Fruit fly (Drosophila melanogaster) whole organism, embryonic: ENCODE data around the gene Datp.

Experiments used
- Atf-2 ChIP-seq: fragments of 200-800 bp; sonication (Bioruptor generic); optimal IDR thresholded peaks from 2 replicates; lab custom pipeline; 2016; ENCODE audit warnings: missing biosample characterization, missing genetic modification characterization
- CG1024 ChIP-seq: fragments of 200-800 bp; sonication (Bioruptor generic); IDR thresholded peaks from 2 replicates; pipeline ENCODE4 v1.3.6; 2022; ENCODE audit warnings: missing biosample characterization, missing genetic modification characterization
- CG10267 ChIP-seq: fragments of 200-800 bp; sonication (Bioruptor generic); optimal IDR thresholded peaks from 2 replicates; lab custom pipeline; 2018; ENCODE audit warnings: missing biosample characterization, mild to moderate bottlenecking, missing genetic modification characterization, moderate library complexity
- CG10431 ChIP-seq: fragments of 200-800 bp; sonication (Bioruptor generic); optimal IDR thresholded peaks from 3 replicates; lab custom pipeline; 2018; ENCODE audit warnings: missing biosample characterization, mild to moderate bottlenecking, missing genetic modification characterization
- CG10462 ChIP-seq: fragments of 200-800 bp; sonication (Bioruptor generic); optimal IDR thresholded peaks from 2 replicates; lab custom pipeline; 2016; ENCODE audit warnings: missing biosample characterization, missing genetic modification characterization
- CG10979 ChIP-seq: fragments of 200-800 bp; sonication (Bioruptor generic); optimal IDR thresholded peaks from 2 replicates; lab custom pipeline; 2018; ENCODE audit warnings: missing biosample characterization, mild to moderate bottlenecking, missing genetic modification characterization, moderate library complexity
- CG12391 ChIP-seq: fragments of 200-800 bp; sonication (Bioruptor generic); optimal IDR thresholded peaks from 3 replicates; lab custom pipeline; 2018; ENCODE audit warnings: missing biosample characterization, mild to moderate bottlenecking, missing genetic modification characterization, moderate library complexity
- CG13287 ChIP-seq: fragments of 200-800 bp; sonication (Bioruptor generic); IDR thresholded peaks from 2 replicates; pipeline ENCODE4 v1.3.6; 2022; ENCODE audit warnings: missing biosample characterization, missing genetic modification characterization; ENCODE audit not compliant: partially characterized antibody
- CG15073 ChIP-seq: fragments of 200-800 bp; sonication (Bioruptor generic); optimal IDR thresholded peaks from 2 replicates; lab custom pipeline; 2016; ENCODE audit warnings: missing biosample characterization, missing genetic modification characterization
- CG15479 ChIP-seq: fragments of 200-800 bp; sonication (Bioruptor generic); optimal IDR thresholded peaks from 3 replicates; lab custom pipeline; 2019; ENCODE audit warnings: missing biosample characterization, mild to moderate bottlenecking, missing genetic modification characterization, moderate library complexity
- CG15601 ChIP-seq: fragments of 200-800 bp; sonication (Bioruptor generic); optimal IDR thresholded peaks from 3 replicates; lab custom pipeline; 2019; ENCODE audit warnings: missing biosample characterization, mild to moderate bottlenecking, missing genetic modification characterization, moderate library complexity
- CG18011 ChIP-seq: fragments of 200-800 bp; sonication (Bioruptor generic); optimal IDR thresholded peaks from 2 replicates; lab custom pipeline; 2017; ENCODE audit warnings: missing biosample characterization, missing genetic modification characterization, mild to moderate bottlenecking, moderate library complexity, missing genotype
- CG18599 ChIP-seq: fragments of 200-800 bp; sonication (Bioruptor generic); optimal IDR thresholded peaks from 3 replicates; lab custom pipeline; 2017; ENCODE audit warnings: missing biosample characterization, missing genetic modification characterization, mild to moderate bottlenecking, moderate library complexity, missing genetic modification reagents
- CG2116 ChIP-seq: fragments of 200-800 bp; sonication (Bioruptor generic); optimal IDR thresholded peaks from 3 replicates; lab custom pipeline; 2018; ENCODE audit warnings: missing biosample characterization, mild to moderate bottlenecking, missing genetic modification characterization
- CG2120 ChIP-seq: fragments of 200-800 bp; sonication (Bioruptor generic); optimal IDR thresholded peaks from 3 replicates; lab custom pipeline; 2016; ENCODE audit warnings: missing biosample characterization, missing genetic modification characterization
- CG2875 ChIP-seq: fragments of 200-800 bp; sonication (Bioruptor generic); optimal IDR thresholded peaks from 2 replicates; lab custom pipeline; 2017; ENCODE audit warnings: missing biosample characterization, mild to moderate bottlenecking, missing genetic modification characterization, missing genetic modification reagents
- CG33557 ChIP-seq: fragments of 200-800 bp; sonication (Bioruptor generic); optimal IDR thresholded peaks from 2 replicates; lab custom pipeline; 2019; ENCODE audit warnings: missing biosample characterization, mild to moderate bottlenecking, missing genetic modification characterization, moderate library complexity
- CG4360 ChIP-seq: fragments of 200-800 bp; sonication (Bioruptor generic); IDR thresholded peaks from 2 replicates; pipeline ENCODE4 v1.3.6; 2022; ENCODE audit warnings: missing biosample characterization, missing genetic modification characterization
- CG5180 ChIP-seq: fragments of 200-800 bp; sonication (Bioruptor generic); optimal IDR thresholded peaks from 3 replicates; lab custom pipeline; 2017; ENCODE audit warnings: missing biosample characterization, missing genetic modification characterization, mild to moderate bottlenecking, moderate library complexity, missing genetic modification reagents
- CG5953 ChIP-seq: fragments of 200-800 bp; sonication (Bioruptor generic); IDR thresholded peaks from 2 replicates; pipeline ENCODE4 v1.3.6; 2022; ENCODE audit warnings: missing biosample characterization, missing genetic modification characterization
- CG7839 ChIP-seq: fragments of 200-800 bp; sonication (Bioruptor generic); optimal IDR thresholded peaks from 3 replicates; lab custom pipeline; 2018; ENCODE audit warnings: missing biosample characterization, mild to moderate bottlenecking, missing genetic modification characterization, moderate library complexity
- CG9727 ChIP-seq: fragments of 200-800 bp; sonication (Bioruptor generic); optimal IDR thresholded peaks from 3 replicates; lab custom pipeline; 2017; ENCODE audit warnings: missing biosample characterization, mild to moderate bottlenecking, missing genetic modification characterization
- CHES-1-like ChIP-seq: fragments of 200-800 bp; sonication (Bioruptor generic); optimal IDR thresholded peaks from 2 replicates; lab custom pipeline; 2016; ENCODE audit warnings: missing biosample characterization, missing genetic modification characterization
- H15 ChIP-seq: fragments of 200-800 bp; sonication (Bioruptor generic); IDR thresholded peaks from 3 replicates; pipeline ENCODE4 v1.3.6; 2022; ENCODE audit warnings: missing biosample characterization, missing genetic modification characterization
- HHEX ChIP-seq: fragments of 200-800 bp; sonication (Bioruptor generic); optimal IDR thresholded peaks from 3 replicates; lab custom pipeline; 2017; ENCODE audit warnings: missing biosample characterization, mild to moderate bottlenecking, missing genetic modification characterization, missing genetic modification reagents
- HLH54F ChIP-seq: fragments of 200-800 bp; sonication (Bioruptor generic); optimal IDR thresholded peaks from 3 replicates; lab custom pipeline; 2016; ENCODE audit warnings: missing biosample characterization, missing genetic modification characterization
- Hey ChIP-seq: fragments of 200-800 bp; sonication (Bioruptor generic); optimal IDR thresholded peaks from 3 replicates; lab custom pipeline; 2018; ENCODE audit warnings: missing biosample characterization, mild to moderate bottlenecking, missing genetic modification characterization
- Hmx ChIP-seq: fragments of 200-800 bp; sonication (Bioruptor generic); optimal IDR thresholded peaks from 2 replicates; lab custom pipeline; 2016; ENCODE audit warnings: missing biosample characterization, missing genetic modification characterization
- Hr51 ChIP-seq, 2 experiments: fragments of 200-800 bp; sonication (Bioruptor generic); optimal IDR thresholded peaks; 2 replicates in 1 of 2; 3 replicates in 1 of 2; lab custom pipeline; 2016 to 2018; ENCODE audit warnings: missing biosample characterization in 2 of 2, missing genetic modification characterization in 2 of 2, mild to moderate bottlenecking in 1 of 2, moderate library complexity in 1 of 2
- Hr78 ChIP-seq, 2 experiments: fragments of 200-800 bp in 1 of 2; fragments of >200 bp in 1 of 2; sonication (Bioruptor generic) in 1 of 2; optimal IDR thresholded peaks; 2 replicates each; lab custom pipeline; 2017 to 2019; ENCODE audit warnings: missing biosample characterization in 2 of 2, missing genetic modification characterization in 2 of 2, mild to moderate bottlenecking in 1 of 2, moderate library complexity in 1 of 2
- Hsf ChIP-seq: fragments of 200-800 bp; sonication (Bioruptor generic); optimal IDR thresholded peaks from 3 replicates; lab custom pipeline; 2016; ENCODE audit warnings: missing biosample characterization, missing genetic modification characterization
- NK7.1 ChIP-seq: fragments of 200-800 bp; sonication (Bioruptor generic); optimal IDR thresholded peaks from 3 replicates; lab custom pipeline; 2016; ENCODE audit warnings: missing biosample characterization, missing genetic modification characterization
- TFAM ChIP-seq: fragments of 200-800 bp; sonication (Bioruptor generic); optimal IDR thresholded peaks from 2 replicates; lab custom pipeline; 2017; ENCODE audit warnings: missing biosample characterization, missing genetic modification characterization, inconsistent platforms
- Xbp1 ChIP-seq: fragments of 200-800 bp; sonication (Bioruptor generic); optimal IDR thresholded peaks from 3 replicates; lab custom pipeline; 2016; ENCODE audit warnings: missing biosample characterization, mild to moderate bottlenecking, missing genetic modification characterization
- ash1 ChIP-seq: fragments of 200-800 bp; sonication (Bioruptor generic); optimal IDR thresholded peaks from 2 replicates; lab custom pipeline; 2018; ENCODE audit warnings: missing biosample characterization, mild to moderate bottlenecking, missing genetic modification characterization
- ems ChIP-seq: fragments of 200-800 bp; sonication (Bioruptor generic); optimal IDR thresholded peaks from 3 replicates; lab custom pipeline; 2016; ENCODE audit warnings: missing biosample characterization, missing genetic modification characterization
- fd64A ChIP-seq: fragments of 200-800 bp; sonication (Bioruptor generic); optimal IDR thresholded peaks from 3 replicates; lab custom pipeline; 2018; ENCODE audit warnings: missing biosample characterization, mild to moderate bottlenecking, missing genetic modification characterization
- ftz-f1 ChIP-seq: fragments of 200-800 bp; sonication (Bioruptor generic); optimal IDR thresholded peaks from 2 replicates; lab custom pipeline; 2016; ENCODE audit warnings: missing biosample characterization, missing genetic modification characterization
- hkb ChIP-seq, 2 experiments: fragments of 200-800 bp in 1 of 2; fragments of >200 bp in 1 of 2; sonication (Bioruptor generic) in 1 of 2; IDR thresholded peaks in 1 of 2; optimal IDR thresholded peaks in 1 of 2; 2 replicates each; pipeline versions ENCODE4 v1.3.6 to Lab custom; 2017 to 2022; ENCODE audit warnings: missing biosample characterization in 1 of 2, missing genetic modification characterization in 1 of 2
- kah ChIP-seq: fragments of 200-800 bp; sonication (Bioruptor generic); optimal IDR thresholded peaks from 2 replicates; lab custom pipeline; 2018; ENCODE audit warnings: missing biosample characterization, mild to moderate bottlenecking, missing genetic modification characterization
- lab ChIP-seq: fragments of 200-800 bp; sonication (Bioruptor generic); optimal IDR thresholded peaks from 3 replicates; lab custom pipeline; 2017; ENCODE audit warnings: missing biosample characterization, missing genetic modification characterization, mild to moderate bottlenecking, moderate library complexity, missing genetic modification reagents
- luna ChIP-seq: fragments of 200-800 bp; sonication (Bioruptor generic); optimal IDR thresholded peaks from 2 replicates; lab custom pipeline; 2016; ENCODE audit warnings: missing biosample characterization, missing genetic modification characterization
- pnt ChIP-seq: fragments of 200-800 bp; sonication (Bioruptor generic); optimal IDR thresholded peaks from 3 replicates; lab custom pipeline; 2016; ENCODE audit warnings: missing biosample characterization, missing genetic modification characterization
- pzg ChIP-seq: fragments of 200-800 bp; sonication (Bioruptor generic); optimal IDR thresholded peaks from 3 replicates; lab custom pipeline; 2018; ENCODE audit warnings: missing biosample characterization, mild to moderate bottlenecking, missing genetic modification characterization, moderate library complexity
- scrt ChIP-seq: fragments of 200-800 bp; sonication (Bioruptor generic); optimal IDR thresholded peaks from 2 replicates; lab custom pipeline; 2018; ENCODE audit warnings: missing biosample characterization, mild to moderate bottlenecking, missing genetic modification characterization, moderate library complexity
- seq ChIP-seq: fragments of 200-800 bp; sonication (Bioruptor generic); IDR thresholded peaks from 2 replicates; pipeline ENCODE4 v1.3.6; 2022; ENCODE audit warnings: missing biosample characterization, missing genetic modification characterization
- slou ChIP-seq: fragments of 200-800 bp; sonication (Bioruptor generic); optimal IDR thresholded peaks from 3 replicates; lab custom pipeline; 2016; ENCODE audit warnings: missing biosample characterization, missing genetic modification characterization
- tna ChIP-seq: fragments of 200-800 bp; sonication (Bioruptor generic); IDR thresholded peaks from 2 replicates; pipeline ENCODE4 v1.3.6; 2022; ENCODE audit warnings: missing biosample characterization, missing genetic modification characterization; ENCODE audit not compliant: partially characterized antibody
- ttk ChIP-seq: fragments of 200-800 bp; sonication (Bioruptor generic); IDR thresholded peaks from 2 replicates; pipeline ENCODE4 v2.1.2; 2022; ENCODE audit warnings: missing biosample characterization, missing genetic modification characterization
- wdn ChIP-seq: fragments of 200-800 bp; sonication (Bioruptor generic); IDR thresholded peaks from 2 replicates; pipeline ENCODE4 v1.3.6; 2022; ENCODE audit warnings: missing biosample characterization, missing genetic modification characterization

Datp gene

DNA sequence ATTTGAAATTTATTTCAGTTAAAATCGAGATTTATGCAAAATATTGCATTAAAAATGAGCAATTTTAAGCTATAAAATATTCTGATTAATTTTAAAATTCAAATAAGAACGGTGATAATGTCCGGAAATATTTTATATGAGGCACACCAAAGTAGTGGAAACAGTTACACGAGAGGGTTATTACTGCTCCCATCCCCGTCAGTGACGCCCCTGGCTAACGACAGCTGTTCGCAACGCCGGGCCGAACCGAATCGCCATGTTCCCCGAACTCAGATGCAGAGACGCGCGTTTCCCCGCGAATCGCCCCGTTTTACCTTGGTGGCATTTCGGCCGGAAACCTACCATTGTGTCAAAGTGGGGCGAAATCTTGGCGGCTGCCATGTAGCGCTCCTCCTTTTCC is 26.8 kb downstream of the Datp start (continued):
- TF ChIP-seq CG12391 (tag; lab: Kevin White, UChicago) (no peak), NK7.1 (GFP tag; lab: Kevin White, UChicago) (no peak), CG15479 (GFP tag; lab: Kevin White, UChicago) (no peak), hkb (optimal IDR thresholded peaks at IDR 0.05; lab: Kevin White, UChicago) (no peak), hkb (GFP tag; IDR thresholded peaks at IDR 0.05; lab: Robert Waterston, UW) (peak; percentile 69), CG15601 (tag; lab: Kevin White, UChicago) (no peak), luna (no peak), ems (GFP tag; lab: Kevin White, UChicago) (peak; percentile 9), CG13287 (peak; percentile 27; the same call in 1 of the 2 replicates), slou (GFP tag; lab: Kevin White, UChicago) (no peak), HLH54F (GFP tag; lab: Kevin White, UChicago) (no peak), CG10462 (GFP tag; lab: Kevin White, UChicago) (no peak), CG7839 (peak; percentile 25), CG1024 (no peak), CG5180 (GFP tag; lab: Kevin White, UChicago) (no peak), CG2120 (GFP tag; lab: Kevin White, UChicago) (peak; percentile 42), fd64A (GFP tag; lab: Kevin White, UChicago) (no peak), ftz-f1 (no peak), Hr51 (GFP tag; optimal IDR thresholded peaks at IDR 0.05; lab: Kevin White, UChicago) (no peak), CG5953 (GFP tag; lab: Robert Waterston, UW) (peak; percentile 66), H15 (GFP tag; lab: Robert Waterston, UW) (no peak), tna (GFP tag; lab: Robert Waterston, UW) (no peak), scrt (GFP tag; lab: Kevin White, UChicago) (no peak), CG2116 (no peak), ttk (GFP tag; lab: Robert Waterston, UW) (0 out of 2 replicates have a peak, but pooled peaks have one; percentile 25), CG18599 (no peak), Hey (tag; lab: Kevin White, UChicago) (no peak), HHEX (GFP tag; lab: Kevin White, UChicago) (no peak), CG15073 (GFP tag; lab: Kevin White, UChicago) (no peak), lab (GFP tag; lab: Kevin White, UChicago) (peak; percentile 38), CG2875 (no peak), Atf-2 (GFP tag; lab: Kevin White, UChicago) (no peak), CG10267 (tag; lab: Kevin White, UChicago) (no peak), kah (GFP tag; lab: Kevin White, UChicago) (no peak), CG18011 (GFP tag; lab: Kevin White, UChicago) (no peak), ash1 (GFP tag; lab: Kevin White, UChicago) (no peak), Hsf (no peak), wdn (GFP tag; lab: Robert Waterston, UW) (no peak), Hr78 (GFP tag; optimal IDR thresholded peaks at IDR 0.05; lab: Kevin White, UChicago) (no peak), CG10979 (no peak), Xbp1 (GFP tag; lab: Kevin White, UChicago) (peak; percentile 39), CG33557 (GFP tag; lab: Kevin White, UChicago) (no peak), TFAM (GFP tag; lab: Kevin White, UChicago) (no peak), CHES-1-like (GFP tag; lab: Kevin White, UChicago) (no peak), pzg (GFP tag; lab: Kevin White, UChicago) (no peak), CG9727 (GFP tag; lab: Kevin White, UChicago) (no peak), CG4360 (no peak), CG10431 (GFP tag; lab: Kevin White, UChicago) (no peak), Hmx (no peak), pnt (GFP tag; lab: Kevin White, UChicago) (no peak), seq (GFP tag; lab: Robert Waterston, UW) (no peak)
